Fruit fly (Drosophila melanogaster) whole organism, embryonic: Measurements from ENCODE around the gene DNAlig4.

Experiments used
- B-H1 ChIP-seq: fragments of 200-800 bp; sonication (Bioruptor generic); IDR thresholded peaks from 3 replicates; pipeline ENCODE4 v1.3.6; 2022; ENCODE audit warnings: missing biosample characterization, missing genetic modification characterization
- BEAF-32 ChIP-seq: fragments of 200-800 bp; sonication (Bioruptor generic); optimal IDR thresholded peaks from 3 replicates; lab custom pipeline; 2017; ENCODE audit warnings: missing biosample characterization, missing genetic modification characterization, mild to moderate bottlenecking, moderate library complexity, missing genetic modification reagents
- CG10543 ChIP-seq: fragments of 200-800 bp; sonication (Bioruptor generic); optimal IDR thresholded peaks from 3 replicates; lab custom pipeline; 2017; ENCODE audit warnings: missing biosample characterization, mild to moderate bottlenecking, missing genetic modification characterization, moderate library complexity
- CG10959 ChIP-seq: fragments of 200-800 bp; sonication (Bioruptor generic); IDR thresholded peaks from 2 replicates; pipeline ENCODE4 v1.3.6; 2022; ENCODE audit warnings: missing biosample characterization, missing genetic modification characterization
- CG11504 ChIP-seq: fragments of 200-800 bp; sonication (Bioruptor generic); optimal IDR thresholded peaks from 3 replicates; lab custom pipeline; 2019; ENCODE audit warnings: missing biosample characterization, mild to moderate bottlenecking, missing genetic modification characterization, moderate library complexity
- CG1233 ChIP-seq: fragments of 200-800 bp; sonication (Bioruptor generic); optimal IDR thresholded peaks from 4 replicates; lab custom pipeline; 2018; ENCODE audit warnings: missing biosample characterization, mild to moderate bottlenecking, missing genetic modification characterization
- CG13424 ChIP-seq: fragments of 200-800 bp; sonication (Bioruptor generic); optimal IDR thresholded peaks from 2 replicates; lab custom pipeline; 2019; ENCODE audit warnings: missing biosample characterization, mild to moderate bottlenecking, missing genetic modification characterization, moderate library complexity
- CG13624 ChIP-seq: fragments of 200-800 bp; sonication (Bioruptor generic); optimal IDR thresholded peaks from 2 replicates; lab custom pipeline; 2016; ENCODE audit warnings: missing biosample characterization, missing genetic modification characterization
- CG30020 ChIP-seq: fragments of 200-800 bp; optimal IDR thresholded peaks from 2 replicates; lab custom pipeline; 2019; ENCODE audit warnings: missing biosample characterization, mild to moderate bottlenecking, missing genetic modification characterization, moderate library complexity
- CG34376 ChIP-seq: fragments of 200-800 bp; sonication (Bioruptor generic); optimal IDR thresholded peaks from 2 replicates; lab custom pipeline; 2018; ENCODE audit warnings: missing biosample characterization, mild to moderate bottlenecking, missing genetic modification characterization
- CG4730 ChIP-seq: fragments of 200-800 bp; sonication (Bioruptor generic); IDR thresholded peaks from 2 replicates; pipeline ENCODE4 v1.3.6; 2022; ENCODE audit warnings: missing biosample characterization, missing genetic modification characterization
- CG6854 ChIP-seq: fragments of 200-800 bp; sonication (Bioruptor generic); optimal IDR thresholded peaks from 3 replicates; lab custom pipeline; 2017; ENCODE audit warnings: missing biosample characterization, mild to moderate bottlenecking, missing genetic modification characterization
- CG7357 ChIP-seq: fragments of 200-800 bp; sonication (Bioruptor generic); IDR thresholded peaks from 3 replicates; pipeline ENCODE4 v1.3.6; 2022; ENCODE audit warnings: missing biosample characterization, missing genetic modification characterization
- CG7839 ChIP-seq: fragments of 200-800 bp; sonication (Bioruptor generic); optimal IDR thresholded peaks from 3 replicates; lab custom pipeline; 2018; ENCODE audit warnings: missing biosample characterization, mild to moderate bottlenecking, missing genetic modification characterization, moderate library complexity
- CG9817 ChIP-seq: fragments of 200-800 bp; sonication (Bioruptor generic); optimal IDR thresholded peaks from 2 replicates; lab custom pipeline; 2018; ENCODE audit warnings: missing biosample characterization, mild to moderate bottlenecking, missing genetic modification characterization, moderate library complexity
- D19A ChIP-seq: fragments of 200-800 bp; optimal IDR thresholded peaks from 3 replicates; lab custom pipeline; 2019; ENCODE audit warnings: missing biosample characterization, mild to moderate bottlenecking, missing genetic modification characterization, moderate library complexity
- Dfd ChIP-seq, 2 experiments: fragments of >200 bp; optimal IDR thresholded peaks; 2 replicates each; lab custom pipeline; 2017; ENCODE audit warnings: missing biosample characterization in 2 of 2, missing genetic modification characterization in 2 of 2
- Dref ChIP-seq: fragments of 200-800 bp; sonication (Bioruptor generic); IDR thresholded peaks from 2 replicates; pipeline ENCODE4 v1.3.6; 2022; ENCODE audit warnings: missing biosample characterization, missing genetic modification characterization
- H15 ChIP-seq: fragments of 200-800 bp; sonication (Bioruptor generic); IDR thresholded peaks from 3 replicates; pipeline ENCODE4 v1.3.6; 2022; ENCODE audit warnings: missing biosample characterization, missing genetic modification characterization
- HHEX ChIP-seq: fragments of 200-800 bp; sonication (Bioruptor generic); optimal IDR thresholded peaks from 3 replicates; lab custom pipeline; 2017; ENCODE audit warnings: missing biosample characterization, mild to moderate bottlenecking, missing genetic modification characterization, missing genetic modification reagents
- HLH3B ChIP-seq: fragments of 200-800 bp; sonication (Bioruptor generic); IDR thresholded peaks from 2 replicates; pipeline ENCODE4 v1.3.6; 2022; ENCODE audit warnings: missing biosample characterization, missing genetic modification characterization
- MBD-R2 ChIP-seq: fragments of 200-800 bp; sonication (Bioruptor generic); IDR thresholded peaks from 2 replicates; pipeline ENCODE4 v1.3.6; 2022; ENCODE audit warnings: missing biosample characterization, missing genetic modification characterization
- MESR4 ChIP-seq: fragments of 200-800 bp; sonication (Bioruptor generic); optimal IDR thresholded peaks from 2 replicates; lab custom pipeline; 2018; ENCODE audit warnings: missing biosample characterization, mild to moderate bottlenecking, missing genetic modification characterization, moderate library complexity
- Med ChIP-seq: fragments of 200-800 bp; sonication (Bioruptor generic); peaks from one replicate; lab custom pipeline; 2016; ENCODE audit warnings: missing biosample characterization, missing genetic modification characterization, mild to moderate bottlenecking, inconsistent platforms, moderate library complexity
- NFAT ChIP-seq: fragments of 200-800 bp; sonication (Bioruptor generic); IDR thresholded peaks from 2 replicates; pipeline ENCODE4 v1.3.6; 2022; ENCODE audit warnings: missing biosample characterization, missing genetic modification characterization
- Sry-δ ChIP-seq: fragments of 200-800 bp; sonication (Bioruptor generic); optimal IDR thresholded peaks from 2 replicates; lab custom pipeline; 2016; ENCODE audit warnings: missing biosample characterization, missing genetic modification characterization
- crp ChIP-seq, 2 experiments: fragments of 200-800 bp; sonication (Bioruptor generic); optimal IDR thresholded peaks; 2 replicates in 1 of 2; 3 replicates in 1 of 2; lab custom pipeline; 2017; ENCODE audit warnings: missing biosample characterization in 2 of 2, missing genetic modification characterization in 2 of 2, mild to moderate bottlenecking in 1 of 2, moderate library complexity in 1 of 2
- dimm ChIP-seq: fragments of 200-800 bp; sonication (Bioruptor generic); IDR thresholded peaks from 2 replicates; pipeline ENCODE4 v1.3.6; 2022; ENCODE audit warnings: missing biosample characterization, missing genetic modification characterization
- exex ChIP-seq: fragments of 200-800 bp; sonication (Bioruptor generic); optimal IDR thresholded peaks from 4 replicates; lab custom pipeline; 2018; ENCODE audit warnings: missing biosample characterization, mild to moderate bottlenecking, missing genetic modification characterization, moderate library complexity
- fru ChIP-seq: fragments of >200 bp; optimal IDR thresholded peaks from 2 replicates; lab custom pipeline; 2017
- ftz-f1 ChIP-seq: fragments of 200-800 bp; sonication (Bioruptor generic); optimal IDR thresholded peaks from 2 replicates; lab custom pipeline; 2016; ENCODE audit warnings: missing biosample characterization, missing genetic modification characterization
- fu2 ChIP-seq: fragments of 200-800 bp; sonication (Bioruptor generic); optimal IDR thresholded peaks from 2 replicates; lab custom pipeline; 2016; ENCODE audit warnings: missing biosample characterization, missing genetic modification characterization
- kah ChIP-seq: fragments of 200-800 bp; sonication (Bioruptor generic); optimal IDR thresholded peaks from 2 replicates; lab custom pipeline; 2018; ENCODE audit warnings: missing biosample characterization, mild to moderate bottlenecking, missing genetic modification characterization
- kay ChIP-seq: fragments of 200-800 bp; sonication (Bioruptor generic); optimal IDR thresholded peaks from 2 replicates; lab custom pipeline; 2016; ENCODE audit warnings: missing biosample characterization, missing genetic modification characterization
- knrl ChIP-seq: fragments of 200-800 bp; sonication (Bioruptor generic); IDR thresholded peaks from 3 replicates; pipeline ENCODE4 v1.3.6; 2022; ENCODE audit warnings: missing biosample characterization, missing genetic modification characterization; ENCODE audit not compliant: partially characterized antibody
- lbe ChIP-seq: fragments of 200-800 bp; sonication (Bioruptor generic); optimal IDR thresholded peaks from 2 replicates; lab custom pipeline; 2016; ENCODE audit warnings: missing biosample characterization, mild to moderate bottlenecking, missing genetic modification characterization
- luna ChIP-seq: fragments of 200-800 bp; sonication (Bioruptor generic); optimal IDR thresholded peaks from 2 replicates; lab custom pipeline; 2016; ENCODE audit warnings: missing biosample characterization, missing genetic modification characterization
- otp ChIP-seq: fragments of 200-800 bp; sonication (Bioruptor generic); IDR thresholded peaks from 3 replicates; pipeline ENCODE4, ENCODE4 v1.3.6; 2022; ENCODE audit warnings: missing biosample characterization, missing genetic modification characterization
- pita ChIP-seq: fragments of 200-800 bp; sonication (Bioruptor generic); optimal IDR thresholded peaks from 2 replicates; lab custom pipeline; 2017; ENCODE audit warnings: missing biosample characterization, mild to moderate bottlenecking, missing genetic modification characterization
- pzg ChIP-seq: fragments of 200-800 bp; sonication (Bioruptor generic); optimal IDR thresholded peaks from 3 replicates; lab custom pipeline; 2018; ENCODE audit warnings: missing biosample characterization, mild to moderate bottlenecking, missing genetic modification characterization, moderate library complexity
- rib ChIP-seq: fragments of 200-800 bp; sonication (Bioruptor generic); IDR thresholded peaks from 2 replicates; pipeline ENCODE4 v1.3.6; 2022; ENCODE audit warnings: missing biosample characterization, missing genetic modification characterization
- row ChIP-seq: fragments of 200-800 bp; sonication (Bioruptor generic); IDR thresholded peaks from 3 replicates; pipeline ENCODE4 v1.3.6; 2022; ENCODE audit warnings: missing biosample characterization, missing genetic modification characterization
- sd ChIP-seq: fragments of 200-800 bp; sonication (Bioruptor generic); optimal IDR thresholded peaks from 3 replicates; lab custom pipeline; 2018; ENCODE audit warnings: missing biosample characterization, mild to moderate bottlenecking, missing genetic modification characterization, moderate library complexity
- sens ChIP-seq: fragments of 200-800 bp; sonication (Bioruptor generic); peaks from one replicate; lab custom pipeline; 2016; ENCODE audit warnings: missing biosample characterization, missing genetic modification characterization
- sug ChIP-seq: fragments of 200-800 bp; optimal IDR thresholded peaks from 2 replicates; lab custom pipeline; 2019; ENCODE audit warnings: missing biosample characterization, mild to moderate bottlenecking, missing genetic modification characterization, moderate library complexity
- toy ChIP-seq: fragments of 200-800 bp; sonication (Bioruptor generic); IDR thresholded peaks from 2 replicates; pipeline ENCODE4 v1.3.6; 2022; ENCODE audit warnings: missing biosample characterization, missing genetic modification characterization
- trh ChIP-seq: fragments of 200-800 bp; sonication (Bioruptor generic); optimal IDR thresholded peaks from 2 replicates; lab custom pipeline; 2016; ENCODE audit warnings: missing biosample characterization, missing genetic modification characterization
- wdn ChIP-seq: fragments of 200-800 bp; sonication (Bioruptor generic); IDR thresholded peaks from 2 replicates; pipeline ENCODE4 v1.3.6; 2022; ENCODE audit warnings: missing biosample characterization, missing genetic modification characterization
- z ChIP-seq: fragments of 200-800 bp; sonication (Bioruptor generic); IDR thresholded peaks from 3 replicates; pipeline ENCODE4 v1.3.6; 2022; ENCODE audit warnings: missing biosample characterization, missing genetic modification characterization
- zen ChIP-seq: fragments of 200-800 bp; sonication (Bioruptor generic); optimal IDR thresholded peaks from 3 replicates; lab custom pipeline; 2018; ENCODE audit warnings: missing biosample characterization, mild to moderate bottlenecking, missing genetic modification characterization, moderate library complexity

DNAlig4 gene

DNA sequence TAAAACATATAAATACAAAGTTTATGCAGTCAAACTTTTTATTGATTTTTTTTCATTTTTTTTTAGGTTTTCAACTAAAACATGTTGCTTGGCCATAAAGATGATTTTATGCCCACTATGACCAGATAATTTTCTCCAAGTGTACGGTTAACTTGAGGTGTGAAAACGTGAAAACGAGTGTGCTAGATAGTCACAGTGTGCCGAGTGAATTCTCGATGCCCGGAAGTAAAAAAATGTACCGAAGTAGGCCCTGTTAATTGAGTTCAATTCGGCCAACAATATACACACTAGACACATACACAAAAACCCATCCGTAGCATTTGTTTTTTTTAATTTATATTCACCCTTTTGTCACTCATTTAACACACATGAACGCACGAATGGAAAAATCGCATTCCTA lies 24.4 kb upstream of the DNAlig4 start, which contains the start of gene Nna1:
Gene Nna1 (plus strand): TSS at position 301 of the 400 bp plus-strand sequence.
- TF ChIP-seq Dfd (GFP tag; optimal IDR thresholded peaks at IDR 0.05; lab: Kevin White, UChicago) = no peak
- peak; percentile 60 for TF ChIP-seq sens

- TF ChIP-seq MESR4 (GFP tag; lab: Kevin White, UChicago) (peak; percentile 2), fru (lab: Kevin White, UChicago) (no peak), knrl (GFP tag; lab: Robert Waterston, UW) (0 out of 3 replicates have a peak, but pooled peaks have one; percentile 6), sd (tag; lab: Kevin White, UChicago) (no peak), trh (GFP tag; lab: Kevin White, UChicago) (no peak), kay (GFP tag; lab: Kevin White, UChicago) (no peak), D19A (tag; lab: Kevin White, UChicago) (peak; percentile 17), Med (peak; percentile 67), CG11504 (tag; lab: Kevin White, UChicago) (no peak), toy (GFP tag; lab: Robert Waterston, UW) (no peak), NFAT (GFP tag; lab: Robert Waterston, UW) (no peak), MBD-R2 (GFP tag; lab: Robert Waterston, UW) (peak; percentile 25; the same call in 1 of the 2 replicates), CG7357 (no peak), Sry-δ (GFP tag; lab: Kevin White, UChicago) (peak; percentile 6), pzg (peak; percentile 9), BEAF-32 (GFP tag; lab: Kevin White, UChicago) (peak; percentile 30), fu2 (GFP tag; lab: Kevin White, UChicago) (no peak), crp (GFP tag; optimal IDR thresholded peaks at IDR 0.05; lab: Kevin White, UChicago) (peak in 1 of 2 experiments; percentile 30), CG13624 (GFP tag; lab: Kevin White, UChicago) (no peak), Dref (GFP tag; lab: Robert Waterston, UW) (peak; percentile 42; the same call in 1 of the 2 replicates), wdn (GFP tag; lab: Robert Waterston, UW) (no peak), H15 (GFP tag; lab: Robert Waterston, UW) (no peak), zen (tag; lab: Kevin White, UChicago) (no peak), CG9817 (no peak)
- TF ChIP-seq, all 482 proteins: peak for 10
Observed at dm6 chrX:13682652-13683051, 15.0 kb upstream of the DNAlig4 start, which contains the start of gene CG11158. CG11158 (plus strand) TSS chrX:13682952.

- no peak for TF ChIP-seq CG7839
- no peak for TF ChIP-seq CG10959 (GFP tag; lab: Robert Waterston, UW)
- peak; percentile 18 for TF ChIP-seq CG10543 (GFP tag; lab: Kevin White, UChicago)
- TF ChIP-seq CG1233 = no peak
- TF ChIP-seq CG6854 = no peak
- TF ChIP-seq z (GFP tag; lab: Robert Waterston, UW) = no peak
- TF ChIP-seq rib = no peak
- TF ChIP-seq CG34376 (GFP tag; lab: Kevin White, UChicago) = peak; percentile 19
- no peak for TF ChIP-seq otp (GFP tag; lab: Robert Waterston, UW)
- peak; percentile 49 for TF ChIP-seq sug (tag; lab: Kevin White, UChicago)
- peak; percentile 51 for TF ChIP-seq exex
- TF ChIP-seq CG30020 (tag; lab: Kevin White, UChicago) = no peak
- TF ChIP-seq CG13424 (tag; lab: Kevin White, UChicago) = no peak
- TF ChIP-seq pita (GFP tag; lab: Kevin White, UChicago) = no peak
- TF ChIP-seq HLH3B (GFP tag; lab: Robert Waterston, UW) = 0 out of 2 replicates have a peak, but pooled peaks have one; percentile 24
- no peak for TF ChIP-seq kah (GFP tag; lab: Kevin White, UChicago)
- no peak for TF ChIP-seq luna (GFP tag; lab: Kevin White, UChicago)
- TF ChIP-seq CG4730 (GFP tag; lab: Robert Waterston, UW) = no peak
- TF ChIP-seq B-H1 (GFP tag; lab: Robert Waterston, UW) = no peak
- TF ChIP-seq ftz-f1 (GFP tag; lab: Kevin White, UChicago) = no peak
- no peak for TF ChIP-seq HHEX (GFP tag; lab: Kevin White, UChicago)
- TF ChIP-seq dimm (GFP tag; lab: Robert Waterston, UW) = no peak
- TF ChIP-seq lbe (GFP tag; lab: Kevin White, UChicago) = no peak
- 0 out of 3 replicates have a peak, but pooled peaks have one; percentile 5 for TF ChIP-seq row
Observed at dm6 chrX:13681906-13682305, 14.3 kb upstream of the DNAlig4 start.
